Fruit fly (Drosophila melanogaster) whole organism, embryonic: ENCODE measurements around the gene M6.

Experiments used
- Adf1 ChIP-seq: fragments of 200-800 bp; sonication (Bioruptor generic); IDR thresholded peaks from 2 replicates; pipeline ENCODE4 v1.3.6; 2022; ENCODE audit warnings: missing biosample characterization, missing genetic modification characterization
- C15 ChIP-seq: fragments of 200-800 bp; sonication (Bioruptor generic); IDR thresholded peaks from 3 replicates; pipeline ENCODE4 v1.3.6; 2022; ENCODE audit warnings: missing biosample characterization, missing genetic modification characterization
- CG14710 ChIP-seq: fragments of 200-800 bp; sonication (Bioruptor generic); optimal IDR thresholded peaks from 3 replicates; lab custom pipeline; 2019; ENCODE audit warnings: missing biosample characterization, mild to moderate bottlenecking, missing genetic modification characterization, moderate library complexity
- CG15479 ChIP-seq: fragments of 200-800 bp; sonication (Bioruptor generic); optimal IDR thresholded peaks from 3 replicates; lab custom pipeline; 2019; ENCODE audit warnings: missing biosample characterization, mild to moderate bottlenecking, missing genetic modification characterization, moderate library complexity
- CG15601 ChIP-seq: fragments of 200-800 bp; sonication (Bioruptor generic); optimal IDR thresholded peaks from 3 replicates; lab custom pipeline; 2019; ENCODE audit warnings: missing biosample characterization, mild to moderate bottlenecking, missing genetic modification characterization, moderate library complexity
- CG1603 ChIP-seq: fragments of 200-800 bp; sonication (Bioruptor generic); optimal IDR thresholded peaks from 2 replicates; lab custom pipeline; 2019; ENCODE audit warnings: missing biosample characterization, mild to moderate bottlenecking, missing genetic modification characterization, moderate library complexity
- CG1647 ChIP-seq: fragments of 200-800 bp; sonication (Bioruptor generic); optimal IDR thresholded peaks from 3 replicates; lab custom pipeline; 2016; ENCODE audit warnings: missing biosample characterization, missing genetic modification characterization
- CG17186 ChIP-seq: fragments of 200-800 bp; sonication (Bioruptor generic); optimal IDR thresholded peaks from 3 replicates; lab custom pipeline; 2017; ENCODE audit warnings: missing biosample characterization, missing genetic modification reagents, missing genetic modification characterization
- CG17328 ChIP-seq: fragments of 200-800 bp; sonication (Bioruptor generic); IDR thresholded peaks from 2 replicates; pipeline ENCODE4 v1.3.6; 2022; ENCODE audit warnings: missing biosample characterization, missing genetic modification characterization
- CG17361 ChIP-seq: fragments of 200-800 bp; sonication (Bioruptor generic); IDR thresholded peaks from 3 replicates; pipeline ENCODE4 v1.3.6; 2022; ENCODE audit warnings: missing biosample characterization, missing genetic modification characterization
- CG17829 ChIP-seq: fragments of 200-800 bp; optimal IDR thresholded peaks from 2 replicates; lab custom pipeline; 2019; ENCODE audit warnings: missing biosample characterization, mild to moderate bottlenecking, missing genetic modification characterization, moderate library complexity
- CG32767 ChIP-seq: fragments of 200-800 bp; sonication (Bioruptor generic); IDR thresholded peaks from 2 replicates; pipeline ENCODE4 v1.3.6; 2022; ENCODE audit warnings: missing biosample characterization, missing genetic modification characterization
- CG3726 ChIP-seq: fragments of 200-800 bp; sonication (Bioruptor generic); IDR thresholded peaks from 3 replicates; pipeline ENCODE4, ENCODE4 v1.3.6; 2022; ENCODE audit warnings: missing biosample characterization, missing genetic modification characterization
- CG8478 ChIP-seq: fragments of >200 bp; optimal IDR thresholded peaks from 2 replicates; lab custom pipeline; 2018
- CG9437 ChIP-seq: fragments of 200-800 bp; sonication (Bioruptor generic); optimal IDR thresholded peaks from 2 replicates; lab custom pipeline; 2018; ENCODE audit warnings: missing biosample characterization, mild to moderate bottlenecking, missing genetic modification characterization
- D ChIP-seq, 2 experiments: fragments of 200-800 bp in 1 of 2; fragments of >200 bp in 1 of 2; sonication (Bioruptor generic) in 1 of 2; optimal IDR thresholded peaks; 2 replicates in 1 of 2; 3 replicates in 1 of 2; lab custom pipeline; 2017; ENCODE audit warnings: mild to moderate bottlenecking in 1 of 2, missing biosample characterization in 1 of 2, missing genetic modification characterization in 1 of 2, missing genetic modification reagents in 1 of 2
- Deaf1 ChIP-seq: fragments of 200-800 bp; optimal IDR thresholded peaks from 3 replicates; lab custom pipeline; 2019; ENCODE audit warnings: missing biosample characterization, mild to moderate bottlenecking, missing genetic modification characterization, moderate library complexity
- Ets65A ChIP-seq: fragments of 200-800 bp; sonication (Bioruptor generic); peaks from one replicate; lab custom pipeline; 2016; ENCODE audit warnings: missing biosample characterization, missing genetic modification characterization
- Hmx ChIP-seq: fragments of 200-800 bp; sonication (Bioruptor generic); optimal IDR thresholded peaks from 2 replicates; lab custom pipeline; 2016; ENCODE audit warnings: missing biosample characterization, missing genetic modification characterization
- Jarid2 ChIP-seq: fragments of 200-800 bp; sonication (Bioruptor generic); optimal IDR thresholded peaks from 3 replicates; lab custom pipeline; 2017; ENCODE audit warnings: mild to moderate bottlenecking, missing biosample characterization, missing genetic modification reagents, missing genetic modification characterization
- Neu2 ChIP-seq: fragments of 200-800 bp; sonication (Bioruptor generic); optimal IDR thresholded peaks from 3 replicates; lab custom pipeline; 2016; ENCODE audit warnings: missing biosample characterization, missing genetic modification characterization, borderline replicate concordance
- Nf-YA ChIP-seq: fragments of 200-800 bp; sonication (Bioruptor generic); IDR thresholded peaks from 2 replicates; pipeline ENCODE4 v1.3.6; 2022; ENCODE audit warnings: missing biosample characterization, missing genetic modification characterization
- Nf-YB ChIP-seq: fragments of 200-800 bp; sonication (Bioruptor generic); optimal IDR thresholded peaks from 3 replicates; lab custom pipeline; 2019; ENCODE audit warnings: missing biosample characterization, mild to moderate bottlenecking, missing genetic modification characterization, moderate library complexity
- Nf-YC ChIP-seq: fragments of 200-800 bp; optimal IDR thresholded peaks from 3 replicates; lab custom pipeline; 2019; ENCODE audit warnings: missing biosample characterization, mild to moderate bottlenecking, missing genetic modification characterization, moderate library complexity
- NfI ChIP-seq: fragments of 200-800 bp; sonication (Bioruptor generic); optimal IDR thresholded peaks from 3 replicates; lab custom pipeline; 2018; ENCODE audit warnings: missing biosample characterization, mild to moderate bottlenecking, missing genetic modification characterization, moderate library complexity
- Sin3A ChIP-seq: fragments of >200 bp; optimal IDR thresholded peaks from 2 replicates; lab custom pipeline; 2018
- amos ChIP-seq: fragments of 200-800 bp; sonication (Bioruptor generic); IDR thresholded peaks from 2 replicates; pipeline ENCODE4 v1.3.6; 2022; ENCODE audit warnings: missing biosample characterization, missing genetic modification characterization; ENCODE audit not compliant: partially characterized antibody
- aop ChIP-seq: fragments of 200-800 bp; sonication (Bioruptor generic); IDR thresholded peaks from 2 replicates; pipeline ENCODE4 v1.3.6; 2022; ENCODE audit warnings: missing biosample characterization, missing genetic modification characterization
- bbx ChIP-seq: fragments of 200-800 bp; sonication (Bioruptor generic); IDR thresholded peaks from 2 replicates; pipeline ENCODE4 v1.3.6; 2022; ENCODE audit warnings: missing biosample characterization, missing genetic modification characterization; ENCODE audit not compliant: partially characterized antibody
- chm ChIP-seq: fragments of 200-800 bp; sonication (Bioruptor generic); IDR thresholded peaks from 2 replicates; pipeline ENCODE4 v1.3.6; 2022; ENCODE audit warnings: missing biosample characterization, missing genetic modification characterization
- corto ChIP-seq: fragments of 200-800 bp; sonication (Bioruptor generic); optimal IDR thresholded peaks from 2 replicates; lab custom pipeline; 2016; ENCODE audit warnings: missing biosample characterization, mild to moderate bottlenecking, missing genetic modification characterization, moderate library complexity
- crol ChIP-seq: fragments of 200-800 bp; sonication (Bioruptor generic); IDR thresholded peaks from 2 replicates; pipeline ENCODE4 v1.3.6; 2022; ENCODE audit warnings: missing biosample characterization, missing genetic modification characterization
- gcm2 ChIP-seq: fragments of 200-800 bp; sonication (Bioruptor generic); optimal IDR thresholded peaks from 2 replicates; lab custom pipeline; 2016; ENCODE audit warnings: missing biosample characterization, missing genetic modification characterization
- grn ChIP-seq: fragments of 200-800 bp; sonication (Bioruptor generic); optimal IDR thresholded peaks from 3 replicates; lab custom pipeline; 2017; ENCODE audit warnings: missing biosample characterization, missing genetic modification characterization
- gsb-n ChIP-seq: fragments of 200-800 bp; sonication (Bioruptor generic); optimal IDR thresholded peaks from 3 replicates; lab custom pipeline; 2018; ENCODE audit warnings: missing biosample characterization, mild to moderate bottlenecking, missing genetic modification characterization
- hbn ChIP-seq: fragments of 200-800 bp; sonication (Bioruptor generic); IDR thresholded peaks from 2 replicates; pipeline ENCODE4 v1.3.6; 2022; ENCODE audit warnings: missing biosample characterization, missing genetic modification characterization; ENCODE audit not compliant: partially characterized antibody
- kni ChIP-seq: fragments of 200-800 bp; sonication (Bioruptor generic); optimal IDR thresholded peaks from 3 replicates; lab custom pipeline; 2017; ENCODE audit warnings: mild to moderate bottlenecking, missing biosample characterization, missing genetic modification reagents, missing genetic modification characterization
- lola ChIP-seq, 3 experiments: fragments of >200 bp in 2 of 3; fragments of 200-800 bp in 1 of 3; sonication (Bioruptor generic) in 1 of 3; optimal IDR thresholded peaks; 2 replicates each; lab custom pipeline; 2017 to 2019; ENCODE audit warnings: missing biosample characterization in 3 of 3, missing genetic modification characterization in 3 of 3, mild to moderate bottlenecking in 1 of 3, moderate library complexity in 1 of 3
- lov ChIP-seq, 2 experiments: fragments of 200-800 bp in 1 of 2; fragments of >200 bp in 1 of 2; sonication (Bioruptor generic) in 1 of 2; IDR thresholded peaks in 1 of 2; optimal IDR thresholded peaks in 1 of 2; 2 replicates in 1 of 2; 3 replicates in 1 of 2; pipeline versions ENCODE4 v1.3.6 to Lab custom; 2017 to 2022; ENCODE audit warnings: missing biosample characterization in 1 of 2, missing genetic modification characterization in 1 of 2
- nom ChIP-seq: fragments of 200-800 bp; sonication (Bioruptor generic); optimal IDR thresholded peaks from 2 replicates; lab custom pipeline; 2017; ENCODE audit warnings: missing biosample characterization, missing genetic modification characterization, mild to moderate bottlenecking, moderate library complexity, missing genetic modification reagents
- pzg ChIP-seq: fragments of 200-800 bp; sonication (Bioruptor generic); optimal IDR thresholded peaks from 3 replicates; lab custom pipeline; 2018; ENCODE audit warnings: missing biosample characterization, mild to moderate bottlenecking, missing genetic modification characterization, moderate library complexity
- sens ChIP-seq: fragments of 200-800 bp; sonication (Bioruptor generic); peaks from one replicate; lab custom pipeline; 2016; ENCODE audit warnings: missing biosample characterization, missing genetic modification characterization
- tin ChIP-seq: fragments of 200-800 bp; sonication (Bioruptor generic); optimal IDR thresholded peaks from 3 replicates; lab custom pipeline; 2016; ENCODE audit warnings: missing biosample characterization, missing genetic modification characterization
- tup ChIP-seq: fragments of 200-800 bp; sonication (Bioruptor generic); optimal IDR thresholded peaks from 2 replicates; lab custom pipeline; 2016; ENCODE audit warnings: missing biosample characterization, mild to moderate bottlenecking, missing genetic modification characterization, moderate library complexity
- twi ChIP-seq: fragments of 200-800 bp; optimal IDR thresholded peaks from 2 replicates; lab custom pipeline; 2019; ENCODE audit warnings: missing biosample characterization, mild to moderate bottlenecking, missing genetic modification characterization, moderate library complexity
- vnd ChIP-seq: fragments of 200-800 bp; sonication (Bioruptor generic); IDR thresholded peaks from 3 replicates; pipeline ENCODE4 v1.3.6; 2022; ENCODE audit warnings: missing biosample characterization, missing genetic modification characterization; ENCODE audit not compliant: partially characterized antibody
- vvl ChIP-seq: fragments of 200-800 bp; sonication (Bioruptor generic); IDR thresholded peaks from 2 replicates; pipeline ENCODE4 v1.3.6; 2022; ENCODE audit warnings: missing biosample characterization, missing genetic modification characterization
- yki ChIP-seq: fragments of >200 bp; optimal IDR thresholded peaks from 3 replicates; lab custom pipeline; 2018
- zen2 ChIP-seq: fragments of 200-800 bp; sonication (Bioruptor generic); IDR thresholded peaks from 3 replicates; pipeline ENCODE4 v1.3.6; 2022; ENCODE audit warnings: missing biosample characterization, missing genetic modification characterization; ENCODE audit not compliant: partially characterized antibody

The M6 gene

dm6 chr3L:21476429-21477006 is 31.1 kb upstream of the M6 start, which contains the start of gene croc (continued):
- TF ChIP-seq C15 (GFP tag; lab: Robert Waterston, UW) (no peak), CG17328 (GFP tag; lab: Robert Waterston, UW) (peak; percentile 98), CG1603 (tag; lab: Kevin White, UChicago) (no peak), gsb-n (tag; lab: Kevin White, UChicago) (no peak), Nf-YB (GFP tag; lab: Kevin White, UChicago) (peak; percentile 99), yki (lab: Kevin White, UChicago) (peak; percentile 99), amos (0 out of 2 replicates have a peak, but pooled peaks have one; percentile 7), Nf-YA (peak; percentile 75), lola (GFP tag; optimal IDR thresholded peaks at IDR 0.05; lab: Kevin White, UChicago) (peak in 1 of 3 experiments; percentile 54), gcm2 (no peak), Neu2 (GFP tag; lab: Kevin White, UChicago) (peak; percentile 78), Ets65A (GFP tag; lab: Kevin White, UChicago) (no peak), Nf-YC (tag; lab: Kevin White, UChicago) (peak; percentile 98), lov (optimal IDR thresholded peaks at IDR 0.05; lab: Kevin White, UChicago) (no peak), lov (GFP tag; IDR thresholded peaks at IDR 0.05; lab: Robert Waterston, UW) (0 out of 3 replicates have a peak, but pooled peaks have one; percentile 13), chm (GFP tag; lab: Robert Waterston, UW) (no peak), vvl (GFP tag; lab: Robert Waterston, UW) (0 out of 2 replicates have a peak, but pooled peaks have one; percentile 49), Jarid2 (GFP tag; lab: Kevin White, UChicago) (peak; percentile 67), CG17829 (tag; lab: Kevin White, UChicago) (peak; percentile 24), tup (GFP tag; lab: Kevin White, UChicago) (no peak), tin (peak; percentile 33), aop (GFP tag; lab: Robert Waterston, UW) (no peak), nom (GFP tag; lab: Kevin White, UChicago) (no peak), crol (GFP tag; lab: Robert Waterston, UW) (peak; percentile 63), zen2 (GFP tag; lab: Robert Waterston, UW) (peak; percentile 55; the same call in 1 of the 3 replicates), NfI (GFP tag; lab: Kevin White, UChicago) (no peak), CG9437 (GFP tag; lab: Kevin White, UChicago) (no peak), CG32767 (GFP tag; lab: Robert Waterston, UW) (0 out of 2 replicates have a peak, but pooled peaks have one; percentile 27), CG1647 (GFP tag; lab: Kevin White, UChicago) (no peak), CG8478 (lab: Kevin White, UChicago) (peak; percentile 99), hbn (no peak), kni (GFP tag; lab: Kevin White, UChicago) (peak; percentile 13), sens (GFP tag; lab: Kevin White, UChicago) (peak; percentile 65), CG15479 (peak; percentile 47), grn (GFP tag; lab: Kevin White, UChicago) (peak; percentile 80), corto (GFP tag; lab: Kevin White, UChicago) (no peak), D (optimal IDR thresholded peaks at IDR 0.05; lab: Kevin White, UChicago) (peak; percentile 70), D (GFP tag; optimal IDR thresholded peaks at IDR 0.05; lab: Kevin White, UChicago) (peak; percentile 7), CG14710 (tag; lab: Kevin White, UChicago) (no peak), CG17361 (no peak), Sin3A (lab: Kevin White, UChicago) (no peak), CG15601 (tag; lab: Kevin White, UChicago) (no peak), twi (tag; lab: Kevin White, UChicago) (peak; percentile 69), Hmx (GFP tag; lab: Kevin White, UChicago) (no peak), CG17186 (GFP tag; lab: Kevin White, UChicago) (no peak), bbx (no peak), vnd (GFP tag; lab: Robert Waterston, UW) (peak; percentile 31; the same call in 1 of the 3 replicates), Adf1 (peak; percentile 91), Deaf1 (tag; lab: Kevin White, UChicago) (peak; percentile 11), CG3726 (GFP tag; lab: Robert Waterston, UW) (no peak), pzg (GFP tag; lab: Kevin White, UChicago) (no peak)
